Worm (Caenorhabditis elegans) whole organism, L4 larva: Measurements from ENCODE around the gene srx-84.

ENCODE experiments used
- D1046.2 ChIP-seq: fragments of 200-800 bp; sonication (Bioruptor generic); IDR thresholded peaks from 2 replicates; pipeline ENCODE4 v1.3.6; 2022; ENCODE audit warnings: missing genetic modification characterization, missing compliant biosample characterization
- F10B5.3 ChIP-seq: sonication (generic microtip); optimal IDR thresholded peaks from 2 replicates; lab custom pipeline; 2016; ENCODE audit warnings: mild to moderate bottlenecking, missing genetic modification characterization, missing compliant biosample characterization
- F26F4.8 ChIP-seq: fragments of 200-800 bp; sonication (Bioruptor generic); conservative IDR thresholded peaks from 2 replicates; pipeline ENCODE4 v1.3.6; 2022; ENCODE audit warnings: missing genetic modification characterization, missing compliant biosample characterization
- F49E8.2 ChIP-seq: sonication (generic microtip); optimal IDR thresholded peaks from 2 replicates; lab custom pipeline; 2016; ENCODE audit warnings: missing compliant biosample characterization, mild to moderate bottlenecking, missing genetic modification characterization, borderline replicate concordance
- T20F7.1 ChIP-seq: fragments of 200-800 bp; sonication (Bioruptor generic); optimal IDR thresholded peaks from 2 replicates; lab custom pipeline; 2018; ENCODE audit warnings: mild to moderate bottlenecking, missing genetic modification characterization, missing compliant biosample characterization
- aly-2 ChIP-seq: sonication (generic microtip); optimal IDR thresholded peaks from 2 replicates; lab custom pipeline; 2018; ENCODE audit warnings: missing biosample characterization, missing genetic modification characterization
- ama-1 ChIP-seq: fragments of 150-350 bp; optimal IDR thresholded peaks from 2 replicates; lab custom pipeline; 2014; ENCODE audit warnings: inconsistent platforms, mixed read lengths
- arid-1 ChIP-seq: fragments of 200-800 bp; sonication (Bioruptor generic); conservative IDR thresholded peaks from 2 replicates; pipeline ENCODE4 v1.3.6; 2022; ENCODE audit warnings: missing genetic modification reagents, missing genetic modification characterization, missing compliant biosample characterization
- ceh-20 ChIP-seq: fragments of 200-800 bp; sonication (Bioruptor generic); IDR thresholded peaks from 2 replicates; pipeline ENCODE4 v1.3.6; 2022; ENCODE audit warnings: missing genetic modification reagents, missing genetic modification characterization, missing compliant biosample characterization
- ceh-32 ChIP-seq: sonication (generic microtip); optimal IDR thresholded peaks from 2 replicates; lab custom pipeline; 2016; ENCODE audit warnings: mild to moderate bottlenecking, missing genetic modification characterization, missing compliant biosample characterization; ENCODE audit not compliant: poor library complexity
- ceh-44 ChIP-seq: fragments of 200-800 bp; sonication (Bioruptor generic); IDR thresholded peaks from 2 replicates; pipeline ENCODE4 v1.3.6; 2022; ENCODE audit warnings: missing genetic modification reagents, missing genetic modification characterization, missing compliant biosample characterization
- ceh-82 ChIP-seq: sonication (generic microtip); optimal IDR thresholded peaks from 2 replicates; lab custom pipeline; 2017; ENCODE audit warnings: missing biosample characterization, missing genetic modification characterization
- daf-19 ChIP-seq: fragments of 200-800 bp; sonication (Bioruptor generic); conservative IDR thresholded peaks from 2 replicates; pipeline ENCODE4 v1.3.6; 2022; ENCODE audit warnings: missing genetic modification characterization, missing compliant biosample characterization
- daf-8 ChIP-seq: fragments of 200-800 bp; sonication (Bioruptor generic); IDR thresholded peaks from 2 replicates; pipeline ENCODE4 v1.3.6; 2022; ENCODE audit warnings: missing genetic modification characterization, missing compliant biosample characterization
- dmd-8 ChIP-seq: fragments of 200-800 bp; sonication (Bioruptor generic); IDR thresholded peaks from 2 replicates; pipeline ENCODE4 v1.3.6; 2022; ENCODE audit warnings: missing genetic modification characterization, missing compliant biosample characterization
- dmd-9 ChIP-seq: fragments of 200-800 bp; sonication (Bioruptor generic); IDR thresholded peaks from 2 replicates; pipeline ENCODE4 v1.3.6; 2022; ENCODE audit warnings: missing genetic modification reagents, missing genetic modification characterization, missing compliant biosample characterization
- egl-43 ChIP-seq: fragments of 200-800 bp; sonication (Bioruptor generic); IDR thresholded peaks from 2 replicates; pipeline ENCODE4 v1.3.6; 2022; ENCODE audit warnings: missing genetic modification reagents, missing genetic modification characterization, missing compliant biosample characterization
- gei-8 ChIP-seq: fragments of 200-800 bp; sonication (Bioruptor generic); optimal IDR thresholded peaks from 2 replicates; lab custom pipeline; 2018; ENCODE audit warnings: mild to moderate bottlenecking, missing genetic modification characterization, missing compliant biosample characterization
- hlh-30 ChIP-seq: sonication (generic microtip); optimal IDR thresholded peaks from 2 replicates; lab custom pipeline; 2017; ENCODE audit warnings: antibody characterized with exemption, mild to moderate bottlenecking, missing genetic modification characterization, missing compliant biosample characterization; ENCODE audit not compliant: insufficient read depth
- hmg-1.1 ChIP-seq: fragments of 200-800 bp; sonication (Bioruptor generic); IDR thresholded peaks from 2 replicates; pipeline ENCODE4 v1.3.6; 2022; ENCODE audit warnings: missing genetic modification reagents, missing genetic modification characterization, missing compliant biosample characterization
- lin-1 ChIP-seq: fragments of 200-800 bp; sonication (Bioruptor generic); IDR thresholded peaks from 2 replicates; pipeline ENCODE4 v1.3.6; 2022; ENCODE audit warnings: missing genetic modification reagents, missing genetic modification characterization, missing compliant biosample characterization
- lin-13 ChIP-seq: fragments of 150-350 bp; optimal IDR thresholded peaks from 2 replicates; lab custom pipeline; 2014; ENCODE audit warnings: missing biosample characterization, missing genetic modification reagents, missing genetic modification characterization
- lin-15B ChIP-seq: fragments of 150-350 bp; sonication (generic microtip); optimal IDR thresholded peaks from 3 replicates; lab custom pipeline; 2014; ENCODE audit warnings: missing biosample characterization, missing genetic modification characterization
- lin-29 ChIP-seq: fragments of 200-800 bp; sonication (Bioruptor generic); IDR thresholded peaks from 2 replicates; pipeline ENCODE4 v1.3.6; 2022; ENCODE audit warnings: missing genetic modification reagents, missing genetic modification characterization, missing compliant biosample characterization
- lin-39 ChIP-seq: fragments of 150-350 bp; optimal IDR thresholded peaks from 2 replicates; lab custom pipeline; 2014; ENCODE audit warnings: missing biosample characterization, missing genetic modification reagents, missing genetic modification characterization
- mdl-1 ChIP-seq, 2 experiments: fragments of 150-350 bp in 1 of 2; sonication (generic microtip) in 1 of 2; optimal IDR thresholded peaks; 2 replicates each; lab custom pipeline; 2014 to 2017; ENCODE audit warnings: missing biosample characterization in 2 of 2, missing genetic modification characterization in 2 of 2
- mdt-29 ChIP-seq: fragments of 200-800 bp; sonication (Bioruptor generic); IDR thresholded peaks from 2 replicates; pipeline ENCODE4 v1.3.6; 2022; ENCODE audit warnings: missing genetic modification reagents, missing genetic modification characterization, missing compliant biosample characterization
- mep-1 ChIP-seq: fragments of 150-350 bp; sonication (generic microtip); optimal IDR thresholded peaks from 3 replicates; lab custom pipeline; 2014; ENCODE audit warnings: missing biosample characterization, missing genetic modification characterization
- mxl-2 ChIP-seq: fragments of 200-800 bp; sonication (Bioruptor generic); conservative IDR thresholded peaks from 2 replicates; pipeline ENCODE4 v1.3.6; 2022; ENCODE audit warnings: missing genetic modification reagents, missing genetic modification characterization, missing compliant biosample characterization
- nhr-10 ChIP-seq: fragments of 150-350 bp; optimal IDR thresholded peaks from 2 replicates; lab custom pipeline; 2014; ENCODE audit warnings: missing biosample characterization, missing genetic modification characterization
- nhr-102 ChIP-seq: sonication (generic microtip); optimal IDR thresholded peaks from 2 replicates; lab custom pipeline; 2016; ENCODE audit warnings: mild to moderate bottlenecking, missing genetic modification characterization, moderate library complexity, missing compliant biosample characterization
- nhr-11 ChIP-seq: fragments of 150-350 bp; optimal IDR thresholded peaks from 2 replicates; lab custom pipeline; 2014; ENCODE audit warnings: missing biosample characterization, missing genetic modification characterization
- nhr-111 ChIP-seq: fragments of 200-800 bp; sonication (Bioruptor generic); optimal IDR thresholded peaks from 2 replicates; lab custom pipeline; 2018; ENCODE audit warnings: mild to moderate bottlenecking, missing genetic modification characterization, missing compliant biosample characterization
- nhr-237 ChIP-seq: sonication (generic microtip); optimal IDR thresholded peaks from 2 replicates; lab custom pipeline; 2017; ENCODE audit warnings: missing biosample characterization, missing genetic modification characterization
- nhr-25 ChIP-seq: sonication (generic microtip); optimal IDR thresholded peaks from 2 replicates; lab custom pipeline; 2017; ENCODE audit warnings: missing genetic modification characterization, mild to moderate bottlenecking, missing compliant biosample characterization, antibody characterized with exemption, moderate library complexity, borderline replicate concordance; ENCODE audit not compliant: insufficient read depth
- nhr-28 ChIP-seq: fragments of 150-350 bp; optimal IDR thresholded peaks from 2 replicates; lab custom pipeline; 2014; ENCODE audit warnings: missing biosample characterization, missing genetic modification characterization
- nhr-42 ChIP-seq: fragments of 200-800 bp; sonication (Bioruptor generic); IDR thresholded peaks from 2 replicates; pipeline ENCODE4 v1.3.6; 2022; ENCODE audit warnings: missing genetic modification characterization, missing compliant biosample characterization
- nhr-48 ChIP-seq: sonication (generic microtip); optimal IDR thresholded peaks from 2 replicates; lab custom pipeline; 2016; ENCODE audit warnings: mild to moderate bottlenecking, missing genetic modification characterization, missing compliant biosample characterization
- nhr-76 ChIP-seq: fragments of 150-350 bp; optimal IDR thresholded peaks from 2 replicates; lab custom pipeline; 2014; ENCODE audit warnings: missing biosample characterization, missing genetic modification characterization
- nhr-77 ChIP-seq: fragments of 150-350 bp; optimal IDR thresholded peaks from 2 replicates; lab custom pipeline; 2014; ENCODE audit warnings: missing biosample characterization, missing genetic modification characterization
- php-3 ChIP-seq: fragments of 200-800 bp; sonication (Bioruptor generic); IDR thresholded peaks from 2 replicates; pipeline ENCODE4 v1.3.6; 2022; ENCODE audit warnings: missing genetic modification reagents, missing genetic modification characterization, missing compliant biosample characterization
- sdz-12 ChIP-seq: fragments of 200-800 bp; sonication (Bioruptor generic); optimal IDR thresholded peaks from 2 replicates; lab custom pipeline; 2018; ENCODE audit warnings: mild to moderate bottlenecking, missing genetic modification characterization, missing compliant biosample characterization
- snpc-4 ChIP-seq: fragments of 150-350 bp; optimal IDR thresholded peaks from 2 replicates; lab custom pipeline; 2014; ENCODE audit warnings: missing biosample characterization, missing genetic modification characterization
- tag-97 ChIP-seq: fragments of 200-800 bp; sonication (Bioruptor generic); IDR thresholded peaks from 2 replicates; pipeline ENCODE4 v1.3.6; 2022; ENCODE audit warnings: missing genetic modification characterization, missing compliant biosample characterization
- tra-1 ChIP-seq: fragments of 200-800 bp; sonication (Bioruptor generic); IDR thresholded peaks from 2 replicates; pipeline ENCODE4 v1.3.6; 2022; ENCODE audit warnings: missing genetic modification reagents, missing genetic modification characterization, missing compliant biosample characterization
- unc-39 ChIP-seq: sonication (generic microtip); optimal IDR thresholded peaks from 2 replicates; lab custom pipeline; 2017; ENCODE audit warnings: missing biosample characterization, missing genetic modification characterization
- unc-62 ChIP-seq, 3 experiments: fragments of 150-350 bp in 1 of 3; sonication (generic microtip); optimal IDR thresholded peaks in 2 of 3; peaks in 1 of 3; 1 replicate in 1 of 3; 2 replicates in 2 of 3; lab custom pipeline; 2014 to 2017; ENCODE audit warnings: missing biosample characterization in 3 of 3, missing genetic modification characterization in 3 of 3, missing genetic modification reagents in 3 of 3, missing genotype in 1 of 3
- vab-7 ChIP-seq: fragments of 200-800 bp; sonication (Bioruptor generic); IDR thresholded peaks from 2 replicates; pipeline ENCODE4 v1.3.6; 2022; ENCODE audit warnings: missing genetic modification reagents, missing genetic modification characterization, missing compliant biosample characterization
- zfp-2 ChIP-seq: sonication (generic microtip); optimal IDR thresholded peaks from 2 replicates; lab custom pipeline; 2016; ENCODE audit warnings: mild to moderate bottlenecking, missing genetic modification characterization, missing compliant biosample characterization
- zip-11 ChIP-seq: fragments of 200-800 bp; sonication (Bioruptor generic); IDR thresholded peaks from 2 replicates; pipeline ENCODE4 v1.3.6; 2022; ENCODE audit warnings: missing genetic modification characterization, missing compliant biosample characterization
- ztf-11 ChIP-seq: fragments of 150-350 bp; optimal IDR thresholded peaks from 2 replicates; lab custom pipeline; 2014; ENCODE audit warnings: missing biosample characterization, missing genetic modification characterization

The srx-84 gene

ce11 chrV:11641298-11641787 lies 42.4 kb downstream of the srx-84 start (continued):
- peak; percentile 52; the same call in 1 of the 2 replicates for TF ChIP-seq tra-1 (GFP tag; lab: Robert Waterston, UW)
- no peak for TF ChIP-seq ceh-20 (GFP tag; lab: Robert Waterston, UW)
- TF ChIP-seq lin-29 (GFP tag; lab: Robert Waterston, UW), result no peak
- no peak for TF ChIP-seq gei-8 (GFP tag; lab: Kevin White, UChicago)
- TF ChIP-seq lin-39 (tag; lab: Kevin White, UChicago), result no peak
- TF ChIP-seq mxl-2 (GFP tag; lab: Robert Waterston, UW), result no peak
- TF ChIP-seq nhr-77 (tag; lab: Kevin White, UChicago), result no peak
- TF ChIP-seq zip-11 (GFP tag; lab: Robert Waterston, UW), result no peak
- TF ChIP-seq mep-1 (tag; lab: Kevin White, UChicago), result peak; percentile 70
- no peak for TF ChIP-seq daf-8 (GFP tag; lab: Robert Waterston, UW)
- TF ChIP-seq arid-1, result no peak; the same call in 1 of the 2 replicates
- TF ChIP-seq vab-7 (GFP tag; lab: Robert Waterston, UW), result 0 out of 2 replicates have a peak, but pooled peaks have one; percentile 24
- TF ChIP-seq unc-62 (GFP tag; optimal IDR thresholded peaks at IDR 0.05 in 1 of 2; lab: Kevin White, UChicago), result peak in 1 of 2 experiments; percentile 98
- no peak for TF ChIP-seq unc-62 (tag; optimal IDR thresholded peaks at IDR 0.05; lab: Kevin White, UChicago)
- no peak for TF ChIP-seq T20F7.1
- TF ChIP-seq egl-43 (GFP tag; lab: Robert Waterston, UW), result peak; percentile 61; the same call in 1 of the 2 replicates
- TF ChIP-seq dmd-9 (GFP tag; lab: Robert Waterston, UW), result no peak
- TF ChIP-seq tag-97 (GFP tag; lab: Robert Waterston, UW), result no peak
- TF ChIP-seq D1046.2 (GFP tag; lab: Robert Waterston, UW), result no peak
- TF ChIP-seq F26F4.8 (GFP tag; lab: Robert Waterston, UW), result no peak
- TF ChIP-seq nhr-48, result no peak
- TF ChIP-seq nhr-237 (tag; lab: Kevin White, UChicago), result no peak
- no peak for TF ChIP-seq nhr-28 (tag; lab: Kevin White, UChicago)
- TF ChIP-seq nhr-25 (tag; lab: Kevin White, UChicago), result no peak
- no peak for TF ChIP-seq ceh-44
- no peak for TF ChIP-seq unc-39 (tag; lab: Kevin White, UChicago)
- TF ChIP-seq nhr-10 (tag; lab: Kevin White, UChicago), result no peak
- TF ChIP-seq dmd-8 (GFP tag; lab: Robert Waterston, UW), result no peak
- TF ChIP-seq hlh-30 (tag; lab: Kevin White, UChicago), result peak; percentile 61
- no peak for TF ChIP-seq daf-19
- TF ChIP-seq ceh-82 (tag; lab: Kevin White, UChicago), result no peak
- no peak for TF ChIP-seq snpc-4 (tag; lab: Kevin White, UChicago)
- TF ChIP-seq nhr-11 (tag; lab: Kevin White, UChicago), result no peak
- TF ChIP-seq mdt-29 (GFP tag; lab: Robert Waterston, UW), result no peak
- no peak for TF ChIP-seq nhr-102 (tag; lab: Kevin White, UChicago)
- TF ChIP-seq F10B5.3, result no peak
- no peak for TF ChIP-seq nhr-42
- TF ChIP-seq lin-15B, result no peak
- TF ChIP-seq ztf-11 (tag; lab: Kevin White, UChicago), result no peak
- TF ChIP-seq F49E8.2 (tag; lab: Kevin White, UChicago), result no peak
- no peak for TF ChIP-seq ama-1
- no peak for TF ChIP-seq ceh-32 (tag; lab: Kevin White, UChicago)
- TF ChIP-seq lin-1 (GFP tag; lab: Robert Waterston, UW), result no peak
- TF ChIP-seq nhr-111 (GFP tag; lab: Kevin White, UChicago), result no peak
- peak in 1 of 2 experiments; percentile 74 for TF ChIP-seq mdl-1 (tag; optimal IDR thresholded peaks at IDR 0.05; lab: Kevin White, UChicago)
- TF ChIP-seq zfp-2 (tag; lab: Kevin White, UChicago), result no peak
- peak; percentile 61; the same call in 1 of the 2 replicates for TF ChIP-seq hmg-1.1 (GFP tag; lab: Robert Waterston, UW)
- no peak for TF ChIP-seq sdz-12 (GFP tag; lab: Kevin White, UChicago)
- TF ChIP-seq php-3, result no peak
- TF ChIP-seq aly-2 (tag; lab: Kevin White, UChicago), result no peak
- no peak for TF ChIP-seq lin-13 (GFP tag; lab: Kevin White, UChicago)
- TF ChIP-seq nhr-76 (tag; lab: Kevin White, UChicago), result no peak
